Fruit fly (Drosophila melanogaster) whole organism, embryonic: ENCODE measurements around the gene ssp3.

Experiments used
- Ada2b ChIP-seq: fragments of 200-800 bp; sonication (Bioruptor generic); IDR thresholded peaks from 2 replicates; pipeline ENCODE4 v1.3.6; 2022; ENCODE audit warnings: missing biosample characterization, missing genetic modification characterization
- Aef1 ChIP-seq: fragments of 200-800 bp; sonication (Bioruptor generic); IDR thresholded peaks from 3 replicates; pipeline ENCODE4 v1.3.6; 2022; ENCODE audit warnings: missing biosample characterization, missing genetic modification characterization
- Atf3 ChIP-seq: fragments of 200-800 bp; sonication (Bioruptor generic); optimal IDR thresholded peaks from 3 replicates; lab custom pipeline; 2016; ENCODE audit warnings: missing biosample characterization, missing genetic modification characterization
- BEAF-32 ChIP-seq: fragments of 200-800 bp; sonication (Bioruptor generic); optimal IDR thresholded peaks from 3 replicates; lab custom pipeline; 2017; ENCODE audit warnings: missing biosample characterization, missing genetic modification characterization, mild to moderate bottlenecking, moderate library complexity, missing genetic modification reagents
- CG10147 ChIP-seq: fragments of 200-800 bp; sonication (Bioruptor generic); optimal IDR thresholded peaks from 2 replicates; lab custom pipeline; 2019; ENCODE audit warnings: missing biosample characterization, mild to moderate bottlenecking, missing genetic modification characterization, moderate library complexity
- CG10267 ChIP-seq: fragments of 200-800 bp; sonication (Bioruptor generic); optimal IDR thresholded peaks from 2 replicates; lab custom pipeline; 2018; ENCODE audit warnings: missing biosample characterization, mild to moderate bottlenecking, missing genetic modification characterization, moderate library complexity
- CG10366 ChIP-seq: fragments of 200-800 bp; sonication (Bioruptor generic); IDR thresholded peaks from 2 replicates; pipeline ENCODE4 v1.3.6; 2022; ENCODE audit warnings: missing biosample characterization, missing genetic modification characterization
- CG11456 ChIP-seq: fragments of 200-800 bp; sonication (Bioruptor generic); IDR thresholded peaks from 3 replicates; pipeline ENCODE4 v1.3.6; 2022; ENCODE audit warnings: missing biosample characterization, missing genetic modification characterization
- CG12155 ChIP-seq: fragments of 200-800 bp; sonication (Bioruptor generic); optimal IDR thresholded peaks from 3 replicates; lab custom pipeline; 2016; ENCODE audit warnings: missing biosample characterization, missing genetic modification characterization
- CG1602 ChIP-seq: fragments of 200-800 bp; sonication (Bioruptor generic); optimal IDR thresholded peaks from 3 replicates; lab custom pipeline; 2016; ENCODE audit warnings: missing biosample characterization, missing genetic modification characterization
- CG1603 ChIP-seq: fragments of 200-800 bp; sonication (Bioruptor generic); optimal IDR thresholded peaks from 2 replicates; lab custom pipeline; 2019; ENCODE audit warnings: missing biosample characterization, mild to moderate bottlenecking, missing genetic modification characterization, moderate library complexity
- CG17186 ChIP-seq: fragments of 200-800 bp; sonication (Bioruptor generic); optimal IDR thresholded peaks from 3 replicates; lab custom pipeline; 2017; ENCODE audit warnings: missing biosample characterization, missing genetic modification reagents, missing genetic modification characterization
- CG17359 ChIP-seq: fragments of 200-800 bp; sonication (Bioruptor generic); optimal IDR thresholded peaks from 3 replicates; lab custom pipeline; 2018; ENCODE audit warnings: missing biosample characterization, mild to moderate bottlenecking, missing genetic modification characterization, moderate library complexity
- CG1792 ChIP-seq: fragments of 200-800 bp; sonication (Bioruptor generic); optimal IDR thresholded peaks from 2 replicates; lab custom pipeline; 2016; ENCODE audit warnings: missing biosample characterization, missing genetic modification characterization
- CG18599 ChIP-seq: fragments of 200-800 bp; sonication (Bioruptor generic); optimal IDR thresholded peaks from 3 replicates; lab custom pipeline; 2017; ENCODE audit warnings: missing biosample characterization, missing genetic modification characterization, mild to moderate bottlenecking, moderate library complexity, missing genetic modification reagents
- CG2116 ChIP-seq: fragments of 200-800 bp; sonication (Bioruptor generic); optimal IDR thresholded peaks from 3 replicates; lab custom pipeline; 2018; ENCODE audit warnings: missing biosample characterization, mild to moderate bottlenecking, missing genetic modification characterization
- CG2199 ChIP-seq: fragments of 200-800 bp; sonication (Bioruptor generic); IDR thresholded peaks from 3 replicates; pipeline ENCODE4 v1.3.6; 2022; ENCODE audit warnings: missing biosample characterization, missing genetic modification characterization
- CG31365 ChIP-seq: fragments of 200-800 bp; sonication (Bioruptor generic); optimal IDR thresholded peaks from 2 replicates; lab custom pipeline; 2018; ENCODE audit warnings: missing biosample characterization, mild to moderate bottlenecking, missing genetic modification characterization
- CG4707 ChIP-seq: fragments of 200-800 bp; sonication (Bioruptor generic); optimal IDR thresholded peaks from 2 replicates; lab custom pipeline; 2018; ENCODE audit warnings: missing biosample characterization, mild to moderate bottlenecking, missing genetic modification characterization, moderate library complexity
- CG7556 ChIP-seq: fragments of 200-800 bp; sonication (Bioruptor generic); optimal IDR thresholded peaks from 2 replicates; lab custom pipeline; 2017; ENCODE audit warnings: missing biosample characterization, mild to moderate bottlenecking, missing genetic modification characterization
- CG8089 ChIP-seq: fragments of 200-800 bp; sonication (Bioruptor generic); optimal IDR thresholded peaks from 3 replicates; lab custom pipeline; 2016; ENCODE audit warnings: missing biosample characterization, missing genetic modification characterization
- CG8924 ChIP-seq: fragments of 200-800 bp; optimal IDR thresholded peaks from 3 replicates; lab custom pipeline; 2019; ENCODE audit warnings: missing biosample characterization, mild to moderate bottlenecking, missing genetic modification characterization, moderate library complexity
- CG9215 ChIP-seq: fragments of 200-800 bp; sonication (Bioruptor generic); IDR thresholded peaks from 2 replicates; pipeline ENCODE4 v1.3.6; 2022; ENCODE audit warnings: missing biosample characterization, missing genetic modification characterization
- CTCF ChIP-seq: fragments of 200-800 bp; sonication (Bioruptor generic); optimal IDR thresholded peaks from 2 replicates; lab custom pipeline; 2017; ENCODE audit warnings: missing biosample characterization, mild to moderate bottlenecking, missing genetic modification characterization, moderate library complexity
- CkIIα-i1 ChIP-seq: fragments of 200-800 bp; sonication (Bioruptor generic); IDR thresholded peaks from 2 replicates; pipeline ENCODE4 v1.3.6; 2022; ENCODE audit warnings: missing biosample characterization, missing genetic modification characterization
- Fer1 ChIP-seq: fragments of 200-800 bp; sonication (Bioruptor generic); optimal IDR thresholded peaks from 2 replicates; lab custom pipeline; 2017; ENCODE audit warnings: missing biosample characterization, mild to moderate bottlenecking, missing genetic modification characterization
- MESR4 ChIP-seq: fragments of 200-800 bp; sonication (Bioruptor generic); optimal IDR thresholded peaks from 2 replicates; lab custom pipeline; 2018; ENCODE audit warnings: missing biosample characterization, mild to moderate bottlenecking, missing genetic modification characterization, moderate library complexity
- PHDP ChIP-seq: fragments of 200-800 bp; sonication (Bioruptor generic); optimal IDR thresholded peaks from 3 replicates; lab custom pipeline; 2018; ENCODE audit warnings: missing biosample characterization, mild to moderate bottlenecking, missing genetic modification characterization, moderate library complexity
- Pdp1 ChIP-seq, 2 experiments: fragments of 200-800 bp; sonication (Bioruptor generic); optimal IDR thresholded peaks; 3 replicates each; lab custom pipeline; 2016; ENCODE audit warnings: missing biosample characterization in 2 of 2, missing genetic modification characterization in 2 of 2, mild to moderate bottlenecking in 1 of 2, moderate library complexity in 1 of 2
- Poxn ChIP-seq: fragments of 200-800 bp; sonication (Bioruptor generic); IDR thresholded peaks from 2 replicates; pipeline ENCODE4 v1.3.6; 2022; ENCODE audit warnings: missing biosample characterization, missing genetic modification characterization
- Xbp1 ChIP-seq: fragments of 200-800 bp; sonication (Bioruptor generic); optimal IDR thresholded peaks from 3 replicates; lab custom pipeline; 2016; ENCODE audit warnings: missing biosample characterization, mild to moderate bottlenecking, missing genetic modification characterization
- ac ChIP-seq: fragments of 200-800 bp; sonication (Bioruptor generic); optimal IDR thresholded peaks from 3 replicates; lab custom pipeline; 2017; ENCODE audit warnings: missing biosample characterization, mild to moderate bottlenecking, missing genetic modification characterization
- ara ChIP-seq: fragments of 200-800 bp; sonication (Bioruptor generic); IDR thresholded peaks from 2 replicates; pipeline ENCODE4 v1.3.6; 2022; ENCODE audit warnings: missing biosample characterization, missing genetic modification characterization
- az2 ChIP-seq: fragments of 200-800 bp; sonication (Bioruptor generic); optimal IDR thresholded peaks from 3 replicates; lab custom pipeline; 2016; ENCODE audit warnings: missing biosample characterization, missing genetic modification characterization
- bbx ChIP-seq: fragments of 200-800 bp; sonication (Bioruptor generic); IDR thresholded peaks from 2 replicates; pipeline ENCODE4 v1.3.6; 2022; ENCODE audit warnings: missing biosample characterization, missing genetic modification characterization; ENCODE audit not compliant: partially characterized antibody
- cad ChIP-seq: fragments of >200 bp; optimal IDR thresholded peaks from 2 replicates; lab custom pipeline; 2017; ENCODE audit warnings: missing biosample characterization, missing genetic modification characterization
- eve ChIP-seq, 2 experiments: fragments of >200 bp; optimal IDR thresholded peaks; 2 replicates each; lab custom pipeline; 2017; ENCODE audit warnings: missing biosample characterization in 2 of 2, missing genetic modification characterization in 2 of 2
- h ChIP-seq: fragments of >200 bp; optimal IDR thresholded peaks from 2 replicates; lab custom pipeline; 2017
- hb ChIP-seq: fragments of 200-800 bp; sonication (Bioruptor generic); IDR thresholded peaks from 3 replicates; pipeline ENCODE4 v1.3.6; 2022; ENCODE audit warnings: missing biosample characterization, missing genetic modification characterization; ENCODE audit not compliant: partially characterized antibody
- hbn ChIP-seq: fragments of 200-800 bp; sonication (Bioruptor generic); IDR thresholded peaks from 2 replicates; pipeline ENCODE4 v1.3.6; 2022; ENCODE audit warnings: missing biosample characterization, missing genetic modification characterization; ENCODE audit not compliant: partially characterized antibody
- jumu ChIP-seq: fragments of 200-800 bp; sonication (Bioruptor generic); optimal IDR thresholded peaks from 3 replicates; lab custom pipeline; 2016; ENCODE audit warnings: missing biosample characterization, missing genetic modification characterization
- kah ChIP-seq: fragments of 200-800 bp; sonication (Bioruptor generic); optimal IDR thresholded peaks from 2 replicates; lab custom pipeline; 2018; ENCODE audit warnings: missing biosample characterization, mild to moderate bottlenecking, missing genetic modification characterization
- kay ChIP-seq: fragments of 200-800 bp; sonication (Bioruptor generic); optimal IDR thresholded peaks from 2 replicates; lab custom pipeline; 2016; ENCODE audit warnings: missing biosample characterization, missing genetic modification characterization
- luna ChIP-seq: fragments of 200-800 bp; sonication (Bioruptor generic); optimal IDR thresholded peaks from 2 replicates; lab custom pipeline; 2016; ENCODE audit warnings: missing biosample characterization, missing genetic modification characterization
- maf-S ChIP-seq: fragments of 200-800 bp; sonication (Bioruptor generic); optimal IDR thresholded peaks from 2 replicates; lab custom pipeline; 2016; ENCODE audit warnings: missing biosample characterization, missing genetic modification characterization
- pita ChIP-seq: fragments of 200-800 bp; sonication (Bioruptor generic); optimal IDR thresholded peaks from 2 replicates; lab custom pipeline; 2017; ENCODE audit warnings: missing biosample characterization, mild to moderate bottlenecking, missing genetic modification characterization
- ranshi ChIP-seq: fragments of 200-800 bp; sonication (Bioruptor generic); IDR thresholded peaks from 2 replicates; pipeline ENCODE4 v1.3.6; 2022; ENCODE audit warnings: missing biosample characterization, missing genetic modification characterization
- so ChIP-seq: fragments of 200-800 bp; sonication (Bioruptor generic); IDR thresholded peaks from 3 replicates; pipeline ENCODE4 v1.3.6; 2022; ENCODE audit warnings: missing biosample characterization, missing genetic modification characterization
- unpg ChIP-seq: fragments of 200-800 bp; sonication (Bioruptor generic); optimal IDR thresholded peaks from 3 replicates; lab custom pipeline; 2018; ENCODE audit warnings: missing biosample characterization, mild to moderate bottlenecking, missing genetic modification characterization, moderate library complexity
- wdn ChIP-seq: fragments of 200-800 bp; sonication (Bioruptor generic); IDR thresholded peaks from 2 replicates; pipeline ENCODE4 v1.3.6; 2022; ENCODE audit warnings: missing biosample characterization, missing genetic modification characterization
- z ChIP-seq: fragments of 200-800 bp; sonication (Bioruptor generic); IDR thresholded peaks from 3 replicates; pipeline ENCODE4 v1.3.6; 2022; ENCODE audit warnings: missing biosample characterization, missing genetic modification characterization
- zen ChIP-seq: fragments of 200-800 bp; sonication (Bioruptor generic); optimal IDR thresholded peaks from 3 replicates; lab custom pipeline; 2018; ENCODE audit warnings: missing biosample characterization, mild to moderate bottlenecking, missing genetic modification characterization, moderate library complexity
- zfh1 ChIP-seq: fragments of 200-800 bp; sonication (Bioruptor generic); IDR thresholded peaks from 3 replicates; pipeline ENCODE4 v1.3.6; 2022; ENCODE audit warnings: missing biosample characterization, missing genetic modification characterization

Gene ssp3

dm6 chr2L:18943797-18944174, at the start of gene ssp3:
Gene ssp3 (minus strand): TSS chr2L:18943960.
- TF ChIP-seq CG12155 (GFP tag; lab: Kevin White, UChicago): no peak
- no peak for TF ChIP-seq Atf3 (GFP tag; lab: Kevin White, UChicago)
- TF ChIP-seq pita (GFP tag; lab: Kevin White, UChicago): no peak
- TF ChIP-seq ac (GFP tag; lab: Kevin White, UChicago): no peak
- TF ChIP-seq CG9215: no peak
- TF ChIP-seq Pdp1 (GFP tag; optimal IDR thresholded peaks at IDR 0.05; lab: Kevin White, UChicago): peak in 1 of 2 experiments; percentile 99
- no peak for TF ChIP-seq CG10366
- no peak for TF ChIP-seq CG2199 (GFP tag; lab: Robert Waterston, UW)
- TF ChIP-seq bbx: no peak
- no peak for TF ChIP-seq CG4707 (GFP tag; lab: Kevin White, UChicago)
- no peak for TF ChIP-seq h
- no peak for TF ChIP-seq z (GFP tag; lab: Robert Waterston, UW)
- TF ChIP-seq kah (GFP tag; lab: Kevin White, UChicago): no peak
- peak; percentile 23 for TF ChIP-seq PHDP
- TF ChIP-seq CG17359 (tag; lab: Kevin White, UChicago): no peak
- TF ChIP-seq Poxn (GFP tag; lab: Robert Waterston, UW): no peak
- no peak for TF ChIP-seq az2 (GFP tag; lab: Kevin White, UChicago)
- no peak for TF ChIP-seq maf-S (GFP tag; lab: Kevin White, UChicago)
- TF ChIP-seq kay (GFP tag; lab: Kevin White, UChicago): no peak
- TF ChIP-seq CG10147 (GFP tag; lab: Kevin White, UChicago): no peak
- TF ChIP-seq hbn (GFP tag; lab: Robert Waterston, UW): no peak
- no peak for TF ChIP-seq Fer1 (GFP tag; lab: Kevin White, UChicago)
- TF ChIP-seq hb (GFP tag; lab: Robert Waterston, UW): no peak
- TF ChIP-seq CG1792 (GFP tag; lab: Kevin White, UChicago): no peak
- peak; percentile 87 for TF ChIP-seq BEAF-32 (GFP tag; lab: Kevin White, UChicago)
- no peak for TF ChIP-seq wdn (GFP tag; lab: Robert Waterston, UW)
- no peak for TF ChIP-seq Aef1 (GFP tag; lab: Robert Waterston, UW)
- no peak for TF ChIP-seq so (GFP tag; lab: Robert Waterston, UW)
- TF ChIP-seq CG18599: no peak
- TF ChIP-seq CG8089 (GFP tag; lab: Kevin White, UChicago): no peak
- no peak for TF ChIP-seq CG1602
- TF ChIP-seq luna (GFP tag; lab: Kevin White, UChicago): no peak
- TF ChIP-seq unpg (GFP tag; lab: Kevin White, UChicago): no peak
- no peak for TF ChIP-seq CG31365 (tag; lab: Kevin White, UChicago)
- no peak for TF ChIP-seq CG7556 (GFP tag; lab: Kevin White, UChicago)
- no peak for TF ChIP-seq CkIIα-i1
- TF ChIP-seq CG17186 (GFP tag; lab: Kevin White, UChicago): peak; percentile 96
- no peak for TF ChIP-seq CG8924 (tag; lab: Kevin White, UChicago)
- TF ChIP-seq CTCF (GFP tag; lab: Kevin White, UChicago): peak; percentile 28
- peak; percentile 97 for TF ChIP-seq CG2116 (GFP tag; lab: Kevin White, UChicago)
- TF ChIP-seq zen (tag; lab: Kevin White, UChicago): no peak
- TF ChIP-seq zfh1 (GFP tag; lab: Robert Waterston, UW): no peak
- peak; percentile 37 for TF ChIP-seq CG10267
- TF ChIP-seq CG1603 (tag; lab: Kevin White, UChicago): peak; percentile 26
- no peak for TF ChIP-seq ara (GFP tag; lab: Robert Waterston, UW)
- TF ChIP-seq eve (GFP tag; optimal IDR thresholded peaks at IDR 0.05; lab: Kevin White, UChicago): no peak
- no peak for TF ChIP-seq CG11456
- peak; percentile 5 for TF ChIP-seq MESR4 (GFP tag; lab: Kevin White, UChicago)
- no peak for TF ChIP-seq Ada2b (GFP tag; lab: Robert Waterston, UW)
- TF ChIP-seq jumu (GFP tag; lab: Kevin White, UChicago): no peak
- TF ChIP-seq cad (GFP tag; lab: Kevin White, UChicago): no peak
- no peak for TF ChIP-seq ranshi (GFP tag; lab: Robert Waterston, UW)
- no peak for TF ChIP-seq Xbp1 (GFP tag; lab: Kevin White, UChicago)
